Fruit fly (Drosophila melanogaster): ENCODE measurements around the gene t.

- TF ChIP-seq CG8478 (optimal IDR thresholded peaks at IDR 0.05) (no peak), pan (optimal IDR thresholded peaks at IDR 0.05) (no peak), usp (GFP tag; optimal IDR thresholded peaks at IDR 0.05) (no peak), Dll (optimal IDR thresholded peaks at IDR 0.05) (no peak), psq (optimal IDR thresholded peaks at IDR 0.05) (no peak)
These were observed 1.4 kb upstream of the t start for dm6 chrX:9224423-9224822.
